Worm (Caenorhabditis elegans) whole organism, L2 larva: ENCODE measurements around the gene ubc-1.

Experiments
- ZK546.5 ChIP-seq: sonication (generic microtip); optimal IDR thresholded peaks from 2 replicates; lab custom pipeline; 2017; ENCODE audit warnings: missing biosample characterization, missing genetic modification characterization
- ama-1 ChIP-seq: fragments of 150-350 bp; optimal IDR thresholded peaks from 2 replicates; lab custom pipeline; 2018; ENCODE audit warnings: inconsistent platforms
- fos-1 ChIP-seq: fragments of 150-350 bp; optimal IDR thresholded peaks from 2 replicates; lab custom pipeline; 2014; ENCODE audit warnings: missing biosample characterization, missing genetic modification characterization
- lin-11 ChIP-seq: fragments of 150-350 bp; sonication (generic microtip); optimal IDR thresholded peaks from 2 replicates; lab custom pipeline; 2014; ENCODE audit warnings: missing biosample characterization, missing genetic modification characterization, inconsistent platforms, mixed read lengths
- mdl-1 ChIP-seq, 2 experiments: fragments of 150-350 bp in 1 of 2; sonication (generic microtip) in 1 of 2; optimal IDR thresholded peaks; 2 replicates each; lab custom pipeline; 2017; ENCODE audit warnings: missing biosample characterization in 2 of 2, missing genetic modification characterization in 2 of 2

DNA sequence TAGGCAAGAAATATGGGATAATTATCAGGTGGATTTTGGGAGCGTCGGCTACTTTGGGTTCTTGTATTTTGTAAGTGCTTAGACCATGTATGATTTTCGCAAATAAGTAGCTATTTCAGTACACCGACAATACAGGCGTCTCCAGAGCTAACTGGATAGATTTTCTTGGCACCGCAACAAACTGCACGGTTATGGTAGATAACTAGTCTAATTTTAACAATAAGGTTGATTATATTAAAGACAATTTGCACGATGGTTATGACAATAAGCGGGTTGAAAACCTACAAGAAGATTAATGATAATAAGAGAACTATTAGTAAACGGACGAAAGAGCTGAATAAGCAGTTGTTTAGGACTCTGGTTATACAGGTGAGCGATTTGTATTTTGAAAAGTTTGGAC, 35.5 kb upstream of the ubc-1 start:
- no peak for TF ChIP-seq fos-1 (tag; lab: Kevin White, UChicago)
- TF ChIP-seq ZK546.5 (tag; lab: Kevin White, UChicago), result no peak
- no peak for TF ChIP-seq mdl-1 (tag; optimal IDR thresholded peaks at IDR 0.05; lab: Kevin White, UChicago)
- no peak for TF ChIP-seq lin-11 (tag; lab: Kevin White, UChicago)
- no peak for TF ChIP-seq ama-1 (lab: Kevin White, UChicago)
